Worm (Caenorhabditis elegans): ENCODE results near the gene myo-3.

DNA sequence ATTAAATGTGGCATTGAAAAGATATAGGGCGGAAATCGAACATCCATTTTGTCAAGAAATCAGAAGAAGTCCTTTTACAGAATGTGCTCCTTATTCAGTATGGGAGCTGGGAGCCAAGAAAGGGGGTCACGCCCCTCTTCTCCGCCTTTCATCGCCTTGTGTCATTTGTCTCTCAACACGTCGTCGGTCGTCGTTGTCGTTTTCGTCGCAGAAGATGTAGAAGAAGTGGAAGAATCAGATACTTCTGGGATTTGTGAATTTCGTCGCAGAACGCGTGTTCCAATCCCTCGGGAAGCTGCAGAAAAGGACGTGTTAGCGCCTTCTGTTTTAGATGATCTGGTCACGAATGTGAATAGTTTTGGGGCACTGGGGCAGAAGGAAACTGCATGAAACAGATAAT, 42.8 kb upstream of the myo-3 start, which contains the start of gene bnc-1:
- TF ChIP-seq sea-1 (GFP tag; conservative IDR thresholded peaks at IDR 0.05), result no peak
- TF ChIP-seq flt-1 (GFP tag; IDR thresholded peaks at IDR 0.05), result no peak
- TF ChIP-seq aly-1 (tag; optimal IDR thresholded peaks at IDR 0.05), result no peak
- no peak for TF ChIP-seq hnd-1 (tag; optimal IDR thresholded peaks at IDR 0.05)
- TF ChIP-seq scrt-1 (GFP tag; IDR thresholded peaks at IDR 0.05), result no peak

All from whole organism, early embryonic.